Worm (Caenorhabditis elegans): ENCODE results near the gene dhs-6.
"Not testable (repeated sequence)": the region's sequence is repeated elsewhere in the genome, so short reads cannot be mapped to it uniquely, and the experiment has no call there.

DNA sequence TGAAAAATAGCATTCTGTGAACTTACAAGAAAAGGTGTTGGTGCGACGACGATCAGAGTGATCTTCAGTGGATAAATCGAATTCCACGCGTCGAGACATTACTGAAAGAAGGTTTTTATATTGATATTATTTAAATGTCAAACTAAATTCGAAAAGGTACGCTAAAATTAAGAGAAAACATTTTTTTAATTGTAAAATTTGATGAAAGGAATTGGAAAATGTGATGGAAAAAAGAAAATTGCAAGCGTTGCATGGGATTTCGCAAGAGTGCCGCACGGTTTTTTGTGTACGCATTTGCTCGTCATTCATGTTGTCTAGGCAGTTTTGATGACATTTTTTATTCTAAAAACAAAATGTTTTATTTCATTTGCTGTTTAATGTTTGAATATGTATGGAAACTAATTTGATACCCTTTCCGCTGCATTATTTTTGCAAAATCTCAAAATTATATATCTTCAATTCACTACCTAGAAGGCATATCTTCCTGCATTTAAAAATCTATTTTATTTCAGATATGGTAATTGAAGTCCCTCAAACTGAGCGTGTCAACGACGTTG lies 3.3 kb upstream of the dhs-6 start, which contains the start of the genes eif-3.L and npl-4.2:
- TF ChIP-seq R02D3.7 (tag; optimal IDR thresholded peaks at IDR 0.05); dmd-6 (GFP tag; IDR thresholded peaks at IDR 0.05); duxl-1 (tag; optimal IDR thresholded peaks at IDR 0.05; ENCODE audit: poor library complexity): not testable (repeated sequence)
